Fruit fly (Drosophila melanogaster) whole organism, prepupa: ENCODE results near the gene CtsB.

ENCODE experiments used
- Blimp-1 ChIP-seq: fragments of 200-800 bp; sonication (Bioruptor generic); optimal IDR thresholded peaks from 3 replicates; lab custom pipeline; 2017; ENCODE audit warnings: missing biosample characterization, missing genetic modification characterization, mild to moderate bottlenecking, moderate library complexity, missing genetic modification reagents
- CG10631 ChIP-seq: fragments of 200-800 bp; sonication (Bioruptor generic); optimal IDR thresholded peaks from 2 replicates; lab custom pipeline; 2016; ENCODE audit warnings: missing biosample characterization, missing genetic modification characterization
- CG10669 ChIP-seq: fragments of 200-800 bp; sonication (Bioruptor generic); optimal IDR thresholded peaks from 3 replicates; lab custom pipeline; 2018; ENCODE audit warnings: missing biosample characterization, mild to moderate bottlenecking, missing genetic modification characterization, moderate library complexity
- CG11294 ChIP-seq: fragments of 200-800 bp; sonication (Bioruptor generic); IDR thresholded peaks from 2 replicates; pipeline ENCODE4 v1.3.6; 2022; ENCODE audit warnings: missing biosample characterization, missing genetic modification characterization
- CG11762 ChIP-seq: fragments of 200-800 bp; sonication (Bioruptor generic); optimal IDR thresholded peaks from 3 replicates; lab custom pipeline; 2016; ENCODE audit warnings: missing biosample characterization, missing genetic modification characterization; ENCODE audit not compliant: insufficient read depth
- CG11902 ChIP-seq: fragments of 200-800 bp; sonication (Bioruptor generic); optimal IDR thresholded peaks from 3 replicates; lab custom pipeline; 2016; ENCODE audit warnings: missing biosample characterization, missing genetic modification characterization
- CG1621 ChIP-seq: fragments of 200-800 bp; sonication (Bioruptor generic); optimal IDR thresholded peaks from 3 replicates; lab custom pipeline; 2018; ENCODE audit warnings: missing biosample characterization, mild to moderate bottlenecking, missing genetic modification characterization
- CG16779 ChIP-seq: fragments of 200-800 bp; sonication (Bioruptor generic); optimal IDR thresholded peaks from 3 replicates; lab custom pipeline; 2017; ENCODE audit warnings: missing biosample characterization, mild to moderate bottlenecking, missing genetic modification characterization
- CG3032 ChIP-seq: fragments of 200-800 bp; optimal IDR thresholded peaks from 2 replicates; lab custom pipeline; 2019; ENCODE audit warnings: missing biosample characterization, mild to moderate bottlenecking, missing genetic modification characterization, moderate library complexity
- CG31627 ChIP-seq: fragments of 200-800 bp; sonication (Bioruptor generic); optimal IDR thresholded peaks from 3 replicates; lab custom pipeline; 2016; ENCODE audit warnings: missing biosample characterization, missing genetic modification characterization
- CG32006 ChIP-seq: fragments of 200-800 bp; sonication (Bioruptor generic); optimal IDR thresholded peaks from 3 replicates; lab custom pipeline; 2017; ENCODE audit warnings: missing biosample characterization, mild to moderate bottlenecking, missing genetic modification characterization
- CG3919 ChIP-seq: fragments of 200-800 bp; sonication (Bioruptor generic); optimal IDR thresholded peaks from 3 replicates; lab custom pipeline; 2016; ENCODE audit warnings: missing biosample characterization, missing genetic modification characterization
- CG4318 ChIP-seq: fragments of 200-800 bp; sonication (Bioruptor generic); optimal IDR thresholded peaks from 3 replicates; lab custom pipeline; 2017; ENCODE audit warnings: missing biosample characterization, mild to moderate bottlenecking, missing genetic modification characterization
- CG6163 ChIP-seq: fragments of 200-800 bp; sonication (Bioruptor generic); IDR thresholded peaks from 3 replicates; pipeline ENCODE4 v1.3.6; 2022; ENCODE audit warnings: missing biosample characterization, missing genetic modification characterization
- CG6276 ChIP-seq: fragments of 200-800 bp; sonication (Bioruptor generic); optimal IDR thresholded peaks from 2 replicates; lab custom pipeline; 2017; ENCODE audit warnings: missing biosample characterization, mild to moderate bottlenecking, missing genetic modification characterization
- CG6808 ChIP-seq: fragments of 200-800 bp; sonication (Bioruptor generic); optimal IDR thresholded peaks from 3 replicates; lab custom pipeline; 2017; ENCODE audit warnings: missing biosample characterization, missing genetic modification characterization, mild to moderate bottlenecking, moderate library complexity, missing genetic modification reagents
- CG6854 ChIP-seq: fragments of 200-800 bp; sonication (Bioruptor generic); optimal IDR thresholded peaks from 2 replicates; lab custom pipeline; 2017; ENCODE audit warnings: missing biosample characterization, mild to moderate bottlenecking, missing genetic modification characterization
- CG7368 ChIP-seq: fragments of 200-800 bp; sonication (Bioruptor generic); optimal IDR thresholded peaks from 3 replicates; lab custom pipeline; 2016; ENCODE audit warnings: missing biosample characterization, missing genetic modification characterization
- CG9139 ChIP-seq: fragments of 200-800 bp; sonication (Bioruptor generic); optimal IDR thresholded peaks from 3 replicates; lab custom pipeline; 2017; ENCODE audit warnings: missing biosample characterization, mild to moderate bottlenecking, missing genetic modification characterization
- Eip78C ChIP-seq: fragments of 200-800 bp; sonication (Bioruptor generic); peaks from one replicate; lab custom pipeline; 2016; ENCODE audit warnings: missing biosample characterization, missing genetic modification characterization
- Gug ChIP-seq: fragments of 200-800 bp; sonication (Bioruptor generic); IDR thresholded peaks from 2 replicates; pipeline ENCODE4 v1.3.6; 2022; ENCODE audit warnings: missing biosample characterization, missing genetic modification characterization
- Hr4 ChIP-seq: fragments of 200-800 bp; sonication (Bioruptor generic); optimal IDR thresholded peaks from 3 replicates; lab custom pipeline; 2016; ENCODE audit warnings: missing biosample characterization, missing genetic modification characterization
- Lpt ChIP-seq: fragments of 200-800 bp; sonication (Bioruptor generic); optimal IDR thresholded peaks from 3 replicates; lab custom pipeline; 2016; ENCODE audit warnings: missing biosample characterization, missing genetic modification characterization
- Met ChIP-seq: fragments of 200-800 bp; sonication (Bioruptor generic); optimal IDR thresholded peaks from 3 replicates; lab custom pipeline; 2016; ENCODE audit warnings: missing biosample characterization, missing genetic modification characterization
- Sox102F ChIP-seq: fragments of 200-800 bp; sonication (Bioruptor generic); optimal IDR thresholded peaks from 2 replicates; lab custom pipeline; 2016; ENCODE audit warnings: missing biosample characterization, mild to moderate bottlenecking, missing genetic modification characterization
- Sox14 ChIP-seq: fragments of 200-800 bp; sonication (Bioruptor generic); optimal IDR thresholded peaks from 3 replicates; lab custom pipeline; 2016; ENCODE audit warnings: missing biosample characterization, missing genetic modification characterization
- acj6 ChIP-seq: fragments of 200-800 bp; sonication (Bioruptor generic); optimal IDR thresholded peaks from 3 replicates; lab custom pipeline; 2016; ENCODE audit warnings: missing biosample characterization, missing genetic modification characterization
- cyc ChIP-seq: fragments of 200-800 bp; sonication (Bioruptor generic); optimal IDR thresholded peaks from 3 replicates; lab custom pipeline; 2016; ENCODE audit warnings: missing biosample characterization, missing genetic modification characterization
- dac ChIP-seq: fragments of 200-800 bp; sonication (Bioruptor generic); optimal IDR thresholded peaks from 2 replicates; lab custom pipeline; 2017; ENCODE audit warnings: missing biosample characterization, mild to moderate bottlenecking, missing genetic modification characterization
- dsx ChIP-seq: fragments of 200-800 bp; optimal IDR thresholded peaks from 3 replicates; lab custom pipeline; 2019; ENCODE audit warnings: missing biosample characterization, mild to moderate bottlenecking, missing genetic modification characterization, moderate library complexity; ENCODE audit not compliant: poor library complexity, severe bottlenecking
- esn ChIP-seq: fragments of 200-800 bp; sonication (Bioruptor generic); optimal IDR thresholded peaks from 2 replicates; lab custom pipeline; 2016; ENCODE audit warnings: missing biosample characterization, mild to moderate bottlenecking, missing genetic modification characterization, moderate library complexity
- fd59A ChIP-seq: fragments of 200-800 bp; sonication (Bioruptor generic); optimal IDR thresholded peaks from 2 replicates; lab custom pipeline; 2017; ENCODE audit warnings: missing biosample characterization, mild to moderate bottlenecking, missing genetic modification characterization, missing genetic modification reagents
- fkh ChIP-seq: fragments of 200-800 bp; sonication (Bioruptor generic); optimal IDR thresholded peaks from 3 replicates; lab custom pipeline; 2017; ENCODE audit warnings: missing biosample characterization, mild to moderate bottlenecking, missing genetic modification characterization, moderate library complexity
- lz ChIP-seq: fragments of 200-800 bp; sonication (Bioruptor generic); optimal IDR thresholded peaks from 3 replicates; lab custom pipeline; 2016; ENCODE audit warnings: missing biosample characterization, missing genetic modification characterization
- pdm3 ChIP-seq: fragments of 200-800 bp; sonication (Bioruptor generic); optimal IDR thresholded peaks from 3 replicates; lab custom pipeline; 2016; ENCODE audit warnings: missing biosample characterization, missing genetic modification characterization
- salr ChIP-seq, 2 experiments: fragments of 200-800 bp; sonication (Bioruptor generic); optimal IDR thresholded peaks; 3 replicates each; lab custom pipeline; 2016 to 2018; ENCODE audit warnings: missing biosample characterization in 2 of 2, missing genetic modification characterization in 2 of 2, mild to moderate bottlenecking in 1 of 2
- ss ChIP-seq, 2 experiments: fragments of 200-800 bp; sonication (Bioruptor generic); optimal IDR thresholded peaks; 2 replicates in 1 of 2; 3 replicates in 1 of 2; lab custom pipeline; 2017 to 2018; ENCODE audit warnings: mild to moderate bottlenecking in 2 of 2, missing biosample characterization in 2 of 2, missing genetic modification characterization in 2 of 2, moderate library complexity in 1 of 2
- svp ChIP-seq: fragments of 200-800 bp; sonication (Bioruptor generic); peaks from one replicate; lab custom pipeline; 2016; ENCODE audit warnings: missing biosample characterization, missing genetic modification characterization
- topi ChIP-seq: fragments of 200-800 bp; sonication (Bioruptor generic); optimal IDR thresholded peaks from 3 replicates; lab custom pipeline; 2016; ENCODE audit warnings: missing biosample characterization, missing genetic modification characterization
- vri ChIP-seq: fragments of 200-800 bp; sonication (Bioruptor generic); optimal IDR thresholded peaks from 3 replicates; lab custom pipeline; 2016; ENCODE audit warnings: missing biosample characterization, mild to moderate bottlenecking, missing genetic modification characterization

The CtsB gene

DNA sequence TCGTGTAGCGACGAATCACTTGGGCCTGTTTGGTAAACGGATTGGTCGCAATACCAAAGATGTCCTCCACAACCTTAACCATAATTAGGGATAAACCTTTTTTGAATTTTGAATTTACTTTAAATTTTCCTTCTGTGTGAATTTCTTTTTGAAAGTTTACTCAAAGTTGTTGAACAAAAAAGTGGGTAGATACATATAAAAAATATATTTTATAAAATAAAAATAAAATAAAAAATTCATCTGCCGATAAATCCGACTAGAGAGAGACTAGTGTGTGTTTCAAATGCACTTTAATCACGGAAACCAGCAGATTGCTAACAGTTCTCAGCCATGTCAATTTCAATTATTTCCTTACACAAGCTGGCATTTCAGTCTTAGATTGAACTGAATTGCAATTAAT, 15.6 kb upstream of the CtsB start, which contains the start of gene CG10996:
TSS of gene CG10996 (minus strand) at position 101 of the 400 bp plus-strand sequence.
- TF ChIP-seq CG11762 (GFP tag; lab: Kevin White, UChicago) (no peak), Hr4 (GFP tag; lab: Kevin White, UChicago) (no peak), CG1621 (tag; lab: Kevin White, UChicago) (no peak), dac (GFP tag; lab: Kevin White, UChicago) (no peak), fd59A (no peak), fkh (GFP tag; lab: Kevin White, UChicago) (no peak), lz (GFP tag; lab: Kevin White, UChicago) (no peak), CG6808 (GFP tag; lab: Kevin White, UChicago) (no peak), CG11902 (GFP tag; lab: Kevin White, UChicago) (no peak), CG31627 (GFP tag; lab: Kevin White, UChicago) (no peak), acj6 (GFP tag; lab: Kevin White, UChicago) (no peak)

DNA sequence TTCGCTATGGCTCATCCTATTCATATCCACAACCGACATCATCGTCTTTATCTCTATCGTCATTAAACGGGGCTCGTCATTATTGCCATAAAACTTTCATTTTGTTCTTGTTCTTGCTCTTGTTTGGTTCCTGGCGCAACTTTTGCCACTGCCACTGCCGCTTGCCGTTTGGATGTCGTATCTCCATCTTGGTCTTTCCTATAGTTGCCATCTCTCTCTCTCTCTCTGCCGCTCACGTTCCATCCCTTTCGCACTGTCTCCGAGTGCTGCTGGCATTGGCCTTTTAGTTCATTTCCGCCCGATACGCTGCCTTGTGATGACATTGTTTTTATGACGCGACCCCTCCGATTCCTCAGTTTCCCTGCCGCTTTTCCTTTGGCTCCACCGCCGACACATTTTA, 10.5 kb upstream of the CtsB start:
- TF ChIP-seq ss (GFP tag; optimal IDR thresholded peaks at IDR 0.05; lab: Kevin White, UChicago) (no peak), svp (peak; percentile 17), Eip78C (GFP tag; lab: Kevin White, UChicago) (peak; percentile 11), CG11902 (GFP tag; lab: Kevin White, UChicago) (no peak)

dm6 chrX:13791011-13791410, 9.0 kb upstream of the CtsB start, which contains the start of gene CG10993:
Gene CG10993, minus strand, starts transcription at chrX:13791111.
- TF ChIP-seq Sox14 (GFP tag; lab: Kevin White, UChicago) (no peak), pdm3 (GFP tag; lab: Kevin White, UChicago) (no peak), CG6276 (GFP tag; lab: Kevin White, UChicago) (no peak), CG11902 (GFP tag; lab: Kevin White, UChicago) (no peak), Blimp-1 (GFP tag; lab: Kevin White, UChicago) (no peak), svp (no peak), CG10669 (GFP tag; lab: Kevin White, UChicago) (no peak), CG7368 (GFP tag; lab: Kevin White, UChicago) (no peak), dsx (GFP tag; lab: Kevin White, UChicago) (no peak), CG1621 (tag; lab: Kevin White, UChicago) (no peak), CG6163 (no peak), CG9139 (no peak), CG3919 (GFP tag; lab: Kevin White, UChicago) (no peak)

dm6 chrX:13788973-13789682, 7.2 kb upstream of the CtsB start:
- TF ChIP-seq CG3032 (peak; percentile 36), Eip78C (GFP tag; lab: Kevin White, UChicago) (peak; percentile 37), CG7368 (GFP tag; lab: Kevin White, UChicago) (peak; percentile 13), CG6808 (GFP tag; lab: Kevin White, UChicago) (no peak), topi (no peak), Lpt (GFP tag; lab: Kevin White, UChicago) (no peak), CG16779 (tag; lab: Kevin White, UChicago) (no peak), Sox102F (GFP tag; lab: Kevin White, UChicago) (peak; percentile 8), acj6 (GFP tag; lab: Kevin White, UChicago) (peak; percentile 1), salr (GFP tag; optimal IDR thresholded peaks at IDR 0.05; lab: Kevin White, UChicago) (peak in 1 of 2 experiments; percentile 23), CG6854 (GFP tag; lab: Kevin White, UChicago) (no peak), svp (peak; percentile 58), CG31627 (GFP tag; lab: Kevin White, UChicago) (no peak), pdm3 (GFP tag; lab: Kevin White, UChicago) (peak; percentile 14), esn (GFP tag; lab: Kevin White, UChicago) (no peak), CG9139 (no peak), fd59A (peak; percentile 18), CG10669 (GFP tag; lab: Kevin White, UChicago) (no peak), CG10631 (GFP tag; lab: Kevin White, UChicago) (peak; percentile 39), CG32006 (GFP tag; lab: Kevin White, UChicago) (peak; percentile 22), CG11762 (GFP tag; lab: Kevin White, UChicago) (no peak), CG11294 (GFP tag; lab: Robert Waterston, UW) (no peak), Hr4 (GFP tag; lab: Kevin White, UChicago) (peak; percentile 23), vri (GFP tag; lab: Kevin White, UChicago) (no peak), Sox14 (GFP tag; lab: Kevin White, UChicago) (no peak), CG4318 (GFP tag; lab: Kevin White, UChicago) (no peak), Met (GFP tag; lab: Kevin White, UChicago) (no peak), ss (GFP tag; optimal IDR thresholded peaks at IDR 0.05; lab: Kevin White, UChicago) (peak in 1 of 2 experiments; percentile 9), lz (GFP tag; lab: Kevin White, UChicago) (no peak), cyc (peak; percentile 2), Gug (GFP tag; lab: Robert Waterston, UW) (0 out of 2 replicates have a peak, but pooled peaks have one; percentile 7), CG6163 (0 out of 3 replicates have a peak, but pooled peaks have one; percentile 32)
